Worm (Caenorhabditis elegans) whole organism, young adult: ENCODE measurements around the gene phat-8.

Source experiments
- C17E4.6 ChIP-seq: fragments of 200-800 bp; sonication (Bioruptor generic); IDR thresholded peaks from 2 replicates; pipeline ENCODE4 v1.3.6; 2022; ENCODE audit warnings: missing genetic modification reagents, missing genetic modification characterization, missing compliant biosample characterization
- D2030.7 ChIP-seq: fragments of 200-800 bp; sonication (Bioruptor generic); IDR thresholded peaks from 2 replicates; pipeline ENCODE4 v1.3.6; 2022; ENCODE audit warnings: missing genetic modification reagents, missing genetic modification characterization, missing compliant biosample characterization
- F10E7.11 ChIP-seq: sonication (generic microtip); optimal IDR thresholded peaks from 2 replicates; lab custom pipeline; 2017; ENCODE audit warnings: mild to moderate bottlenecking, missing genetic modification characterization, moderate library complexity, missing compliant biosample characterization
- F23B12.7 ChIP-seq: sonication (generic microtip); optimal IDR thresholded peaks from 2 replicates; lab custom pipeline; 2017; ENCODE audit warnings: missing genetic modification characterization, mild to moderate bottlenecking, missing compliant biosample characterization, antibody characterized with exemption, moderate library complexity; ENCODE audit not compliant: insufficient read depth
- F33H1.4 ChIP-seq: fragments of 200-800 bp; sonication (Bioruptor generic); IDR thresholded peaks from 2 replicates; pipeline ENCODE4 v1.3.6; 2022; ENCODE audit warnings: missing genetic modification reagents, missing genetic modification characterization, missing compliant biosample characterization
- F39B2.1 ChIP-seq: fragments of 200-800 bp; sonication (Bioruptor generic); IDR thresholded peaks from 2 replicates; pipeline ENCODE4 v1.3.6; 2022; ENCODE audit warnings: missing genetic modification reagents, missing genetic modification characterization, missing compliant biosample characterization
- Y56A3A.18 ChIP-seq: fragments of 200-800 bp; sonication (Bioruptor generic); IDR thresholded peaks from 2 replicates; pipeline ENCODE4 v1.3.6; 2022; ENCODE audit warnings: missing genetic modification reagents, missing genetic modification characterization, missing compliant biosample characterization
- ZK185.1 ChIP-seq: sonication (generic microtip); optimal IDR thresholded peaks from 2 replicates; lab custom pipeline; 2016; ENCODE audit warnings: mild to moderate bottlenecking, missing genetic modification characterization, missing compliant biosample characterization; ENCODE audit not compliant: poor library complexity, severe bottlenecking
- atf-7 ChIP-seq: sonication (generic microtip); optimal IDR thresholded peaks from 2 replicates; lab custom pipeline; 2017; ENCODE audit warnings: mild to moderate bottlenecking, missing genetic modification characterization, missing compliant biosample characterization
- athp-1 ChIP-seq: sonication (generic microtip); optimal IDR thresholded peaks from 2 replicates; lab custom pipeline; 2017; ENCODE audit warnings: mild to moderate bottlenecking, missing genetic modification characterization, missing compliant biosample characterization
- cebp-1 ChIP-seq, 2 experiments: fragments of 200-800 bp in 1 of 2; sonication (Bioruptor generic) in 1 of 2; sonication (generic microtip) in 1 of 2; IDR thresholded peaks in 1 of 2; optimal IDR thresholded peaks in 1 of 2; 2 replicates each; pipeline versions ENCODE4 v1.3.6 to Lab custom; 2017 to 2022; ENCODE audit warnings: missing compliant biosample characterization in 2 of 2, missing genetic modification characterization in 2 of 2, mild to moderate bottlenecking in 1 of 2, missing genetic modification reagents in 1 of 2, moderate library complexity in 1 of 2
- ceh-27 ChIP-seq: fragments of 200-800 bp; sonication (Bioruptor generic); optimal IDR thresholded peaks from 2 replicates; lab custom pipeline; 2018; ENCODE audit warnings: mild to moderate bottlenecking, missing genetic modification characterization, moderate library complexity, missing compliant biosample characterization
- ceh-40 ChIP-seq: fragments of 200-800 bp; sonication (Bioruptor generic); IDR thresholded peaks from 2 replicates; pipeline ENCODE4 v1.3.6; 2022; ENCODE audit warnings: missing genetic modification characterization, missing compliant biosample characterization
- ceh-58 ChIP-seq: fragments of 200-800 bp; sonication (Bioruptor generic); IDR thresholded peaks from 2 replicates; pipeline ENCODE4 v1.3.6; 2022; ENCODE audit warnings: missing genetic modification characterization, missing compliant biosample characterization
- ceh-79 ChIP-seq: sonication (generic microtip); optimal IDR thresholded peaks from 2 replicates; lab custom pipeline; 2017; ENCODE audit warnings: mild to moderate bottlenecking, missing genetic modification characterization, missing compliant biosample characterization
- die-1 ChIP-seq: sonication (generic microtip); optimal IDR thresholded peaks from 2 replicates; lab custom pipeline; 2016; ENCODE audit warnings: missing genotype, mild to moderate bottlenecking, missing genetic modification characterization, missing compliant biosample characterization
- efl-1 ChIP-seq: fragments of 150-350 bp; optimal IDR thresholded peaks from 2 replicates; lab custom pipeline; 2014; ENCODE audit warnings: missing biosample characterization, missing genetic modification reagents, missing genetic modification characterization
- fkh-3 ChIP-seq: sonication (generic microtip); optimal IDR thresholded peaks from 2 replicates; lab custom pipeline; 2016; ENCODE audit warnings: mild to moderate bottlenecking, missing genetic modification characterization, missing compliant biosample characterization
- gei-17 ChIP-seq: fragments of 200-800 bp; sonication (Bioruptor generic); optimal IDR thresholded peaks from 2 replicates; lab custom pipeline; 2018; ENCODE audit warnings: mild to moderate bottlenecking, missing genetic modification characterization, missing compliant biosample characterization
- hmg-1.2 ChIP-seq: fragments of 200-800 bp; sonication (Bioruptor generic); IDR thresholded peaks from 2 replicates; pipeline ENCODE4 v1.3.6; 2022; ENCODE audit warnings: missing genetic modification reagents, missing genetic modification characterization, missing compliant biosample characterization
- hmg-20 ChIP-seq: fragments of 200-800 bp; sonication (Bioruptor generic); IDR thresholded peaks from 2 replicates; pipeline ENCODE4 v1.3.6; 2022; ENCODE audit warnings: missing genetic modification reagents, missing genetic modification characterization, missing compliant biosample characterization
- hrde-1 ChIP-seq: sonication (generic microtip); optimal IDR thresholded peaks from 2 replicates; lab custom pipeline; 2016; ENCODE audit warnings: missing genetic modification characterization, mild to moderate bottlenecking, missing compliant biosample characterization, moderate library complexity, missing genotype, missing genetic modification reagents, borderline replicate concordance
- let-526 ChIP-seq: fragments of 200-800 bp; sonication (Bioruptor generic); IDR thresholded peaks from 2 replicates; pipeline ENCODE4 v1.3.6; 2022; ENCODE audit warnings: missing genetic modification reagents, missing genetic modification characterization, missing compliant biosample characterization
- let-607 ChIP-seq, 2 experiments: fragments of 200-800 bp in 1 of 2; sonication (Bioruptor generic) in 1 of 2; sonication (generic microtip) in 1 of 2; optimal IDR thresholded peaks; 2 replicates each; lab custom pipeline; 2016 to 2018; ENCODE audit warnings: mild to moderate bottlenecking in 2 of 2, missing compliant biosample characterization in 2 of 2, missing genetic modification characterization in 2 of 2, moderate library complexity in 2 of 2, missing genotype in 1 of 2
- lin-35 ChIP-seq, 3 experiments: fragments of 150-350 bp in 2 of 3; sonication (generic microtip) in 1 of 3; optimal IDR thresholded peaks; 2 replicates each; lab custom pipeline; 2014 to 2018; ENCODE audit warnings: missing biosample characterization in 3 of 3, missing genetic modification characterization in 3 of 3, missing genetic modification reagents in 3 of 3
- lin-54 ChIP-seq: fragments of 200-800 bp; sonication (Bioruptor generic); optimal IDR thresholded peaks from 2 replicates; lab custom pipeline; 2018; ENCODE audit warnings: mild to moderate bottlenecking, missing genetic modification characterization, missing compliant biosample characterization
- lir-1 ChIP-seq: fragments of 200-800 bp; sonication (Bioruptor generic); conservative IDR thresholded peaks from 2 replicates; pipeline ENCODE4 v1.3.6; 2022; ENCODE audit warnings: missing genetic modification reagents, missing genetic modification characterization, missing compliant biosample characterization
- lsl-1 ChIP-seq: fragments of 200-800 bp; sonication (Bioruptor generic); optimal IDR thresholded peaks from 2 replicates; lab custom pipeline; 2018; ENCODE audit warnings: mild to moderate bottlenecking, missing genetic modification characterization, moderate library complexity, missing compliant biosample characterization
- lsy-27 ChIP-seq: sonication (generic microtip); optimal IDR thresholded peaks from 2 replicates; lab custom pipeline; 2017; ENCODE audit warnings: missing genetic modification characterization, mild to moderate bottlenecking, missing compliant biosample characterization, antibody characterized with exemption, missing genotype, borderline replicate concordance; ENCODE audit not compliant: insufficient read depth
- madf-10 ChIP-seq: sonication (generic microtip); optimal IDR thresholded peaks from 2 replicates; lab custom pipeline; 2016; ENCODE audit warnings: mild to moderate bottlenecking, missing genetic modification characterization, missing compliant biosample characterization
- madf-3 ChIP-seq: fragments of 200-800 bp; sonication (Bioruptor generic); IDR thresholded peaks from 2 replicates; pipeline ENCODE4 v1.3.6; 2022; ENCODE audit warnings: missing genetic modification reagents, missing genetic modification characterization, missing compliant biosample characterization
- mes-4 ChIP-seq: sonication (generic microtip); optimal IDR thresholded peaks from 2 replicates; lab custom pipeline; 2016; ENCODE audit warnings: missing genotype, missing genetic modification characterization, missing compliant biosample characterization
- nfya-2 ChIP-seq: fragments of 200-800 bp; sonication (Bioruptor generic); IDR thresholded peaks from 2 replicates; pipeline ENCODE4 v1.3.6; 2022; ENCODE audit warnings: missing genetic modification reagents, missing genetic modification characterization, missing compliant biosample characterization
- nhr-120 ChIP-seq: fragments of 200-800 bp; sonication (Bioruptor generic); IDR thresholded peaks from 2 replicates; pipeline ENCODE4 v1.3.6; 2022; ENCODE audit warnings: missing genetic modification characterization, missing compliant biosample characterization
- nhr-27 ChIP-seq: fragments of 200-800 bp; sonication (Bioruptor generic); optimal IDR thresholded peaks from 2 replicates; lab custom pipeline; 2018; ENCODE audit warnings: mild to moderate bottlenecking, missing genetic modification characterization, moderate library complexity, missing compliant biosample characterization
- nhr-80 ChIP-seq: sonication (generic microtip); optimal IDR thresholded peaks from 2 replicates; lab custom pipeline; 2016; ENCODE audit warnings: missing genetic modification characterization, missing compliant biosample characterization
- repo-1 ChIP-seq: sonication (generic microtip); optimal IDR thresholded peaks from 2 replicates; lab custom pipeline; 2017; ENCODE audit warnings: mild to moderate bottlenecking, missing genetic modification characterization, missing compliant biosample characterization
- tbx-9 ChIP-seq: sonication (generic microtip); optimal IDR thresholded peaks from 2 replicates; lab custom pipeline; 2016; ENCODE audit warnings: borderline replicate concordance, missing genetic modification characterization, inconsistent platforms, missing compliant biosample characterization
- zfh-2 ChIP-seq: fragments of 200-800 bp; sonication (Bioruptor generic); conservative IDR thresholded peaks from 2 replicates; pipeline ENCODE4 v1.3.6; 2022; ENCODE audit warnings: missing genetic modification reagents, missing genetic modification characterization, missing compliant biosample characterization
- ztf-18 ChIP-seq: sonication (generic microtip); optimal IDR thresholded peaks from 2 replicates; lab custom pipeline; 2016; ENCODE audit warnings: missing genotype, mild to moderate bottlenecking, missing genetic modification characterization, missing compliant biosample characterization
- ztf-22 ChIP-seq: fragments of 200-800 bp; sonication (Bioruptor generic); optimal IDR thresholded peaks from 2 replicates; lab custom pipeline; 2018; ENCODE audit warnings: mild to moderate bottlenecking, missing genetic modification characterization, moderate library complexity, missing compliant biosample characterization
- ztf-26 ChIP-seq: sonication (generic microtip); optimal IDR thresholded peaks from 2 replicates; lab custom pipeline; 2017; ENCODE audit warnings: missing genetic modification characterization, missing compliant biosample characterization
- ztf-6 ChIP-seq: fragments of 200-800 bp; sonication (Bioruptor generic); IDR thresholded peaks from 2 replicates; pipeline ENCODE4 v1.3.6; 2022; ENCODE audit warnings: missing genetic modification reagents, missing genetic modification characterization, missing compliant biosample characterization

phat-8 gene

DNA sequence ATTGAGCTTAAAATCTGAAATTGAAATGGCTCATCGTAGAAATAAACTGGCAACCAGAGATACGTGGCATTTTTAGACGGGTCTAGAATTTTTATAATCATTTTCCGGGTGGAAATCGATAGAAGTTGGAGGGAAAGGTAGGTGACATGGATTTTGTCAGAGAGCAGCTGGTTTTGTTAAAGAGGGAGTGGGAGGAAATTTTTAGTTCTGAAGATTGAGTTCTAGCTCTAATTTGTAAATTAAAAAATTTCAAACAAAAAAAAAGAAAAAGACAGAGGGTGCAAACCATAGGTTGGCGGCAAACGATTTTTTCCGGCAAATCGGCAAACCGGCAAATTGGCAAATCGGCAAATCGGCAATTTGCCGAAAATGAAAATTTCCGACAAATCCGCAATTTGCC is 15.0 kb upstream of the phat-8 start, which contains the start of gene sre-32:
Gene sre-32 (minus strand): TSS at position 101 of the 400 bp plus-strand sequence.
- TF ChIP-seq tbx-9 (tag; lab: Kevin White, UChicago), result no peak

DNA sequence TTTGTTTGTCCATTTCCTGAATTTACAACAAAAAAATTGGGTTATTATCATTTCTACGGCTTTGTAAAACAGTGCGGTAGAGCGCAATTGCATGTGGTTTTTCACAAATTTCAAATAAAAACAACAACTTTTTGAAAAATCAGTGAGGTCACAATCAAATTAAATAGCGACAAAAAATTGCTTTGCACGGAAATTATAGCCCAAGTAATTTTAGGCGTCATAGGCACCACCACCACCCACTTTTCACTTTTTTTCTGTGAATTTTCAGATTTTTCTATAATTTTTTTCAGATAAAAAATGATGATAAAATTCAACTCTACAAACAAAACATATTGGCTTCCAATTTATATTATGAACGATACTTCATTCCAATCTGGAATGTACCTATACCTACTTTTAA is 14.3 kb upstream of the phat-8 start, which contains the start of gene sre-38:
Gene sre-38 (plus strand): TSS at position 301 of the 400 bp plus-strand sequence.
- TF ChIP-seq nhr-120 (GFP tag; lab: Robert Waterston, UW) (no peak), D2030.7 (GFP tag; lab: Robert Waterston, UW) (no peak), ztf-18 (tag; lab: Kevin White, UChicago) (no peak), ceh-27 (GFP tag; lab: Kevin White, UChicago) (no peak), zfh-2 (GFP tag; lab: Robert Waterston, UW) (no peak), Y56A3A.18 (GFP tag; lab: Robert Waterston, UW) (no peak), F23B12.7 (tag; lab: Kevin White, UChicago) (no peak), nhr-80 (tag; lab: Kevin White, UChicago) (no peak), die-1 (tag; lab: Kevin White, UChicago) (no peak), hmg-1.2 (GFP tag; lab: Robert Waterston, UW) (no peak), lin-54 (GFP tag; lab: Kevin White, UChicago) (no peak), mes-4 (tag; lab: Kevin White, UChicago) (no peak), ztf-22 (GFP tag; lab: Kevin White, UChicago) (no peak), F39B2.1 (GFP tag; lab: Robert Waterston, UW) (no peak), ztf-26 (tag; lab: Kevin White, UChicago) (no peak), lin-35 (GFP tag; optimal IDR thresholded peaks at IDR 0.05; lab: Kevin White, UChicago) (no peak)

DNA sequence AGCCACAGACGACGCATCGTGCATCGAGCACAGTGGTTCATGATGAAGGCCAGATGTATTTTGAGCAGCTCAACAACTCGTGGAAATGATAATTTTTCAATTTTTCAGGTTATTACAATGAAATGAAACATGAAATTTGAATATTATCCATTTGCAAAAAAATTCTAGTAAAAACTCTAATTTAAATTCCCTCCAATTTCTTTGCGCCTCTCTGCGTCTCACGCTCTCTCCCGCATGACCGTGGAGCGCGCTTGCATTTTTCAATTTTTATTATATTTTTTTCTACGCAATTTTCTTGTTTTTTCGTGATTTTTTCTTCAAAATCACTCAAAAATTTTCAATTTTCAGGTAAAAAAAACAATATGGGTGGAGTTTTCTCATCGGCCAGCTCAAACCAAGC is 12.2 kb upstream of the phat-8 start, which contains the start of gene tag-281:
Gene tag-281 (plus strand): TSS at position 340 of the 400 bp plus-strand sequence.
- TF ChIP-seq madf-10 (tag; lab: Kevin White, UChicago), result no peak
- peak; percentile 25 for TF ChIP-seq athp-1 (tag; lab: Kevin White, UChicago)
- no peak for TF ChIP-seq repo-1
- TF ChIP-seq nfya-2 (GFP tag; lab: Robert Waterston, UW), result no peak
- TF ChIP-seq F39B2.1 (GFP tag; lab: Robert Waterston, UW), result no peak
- TF ChIP-seq let-526 (GFP tag; lab: Robert Waterston, UW), result no peak
- no peak for TF ChIP-seq fkh-3 (tag; lab: Kevin White, UChicago)
- no peak for TF ChIP-seq nhr-27 (tag; lab: Kevin White, UChicago)
- no peak for TF ChIP-seq atf-7 (tag; lab: Kevin White, UChicago)
- no peak for TF ChIP-seq hrde-1
- TF ChIP-seq ceh-40 (GFP tag; lab: Robert Waterston, UW), result no peak
- TF ChIP-seq F10E7.11 (tag; lab: Kevin White, UChicago), result no peak
- TF ChIP-seq efl-1, result peak; percentile 87
- TF ChIP-seq ceh-58 (GFP tag; lab: Robert Waterston, UW), result no peak
- TF ChIP-seq hmg-1.2 (GFP tag; lab: Robert Waterston, UW), result peak; percentile 100
- 0 out of 2 replicates have a peak, but pooled peaks have one; percentile 14 for TF ChIP-seq lir-1
- TF ChIP-seq cebp-1 (GFP tag; IDR thresholded peaks at IDR 0.05; lab: Robert Waterston, UW), result no peak
- TF ChIP-seq cebp-1 (tag; optimal IDR thresholded peaks at IDR 0.05; lab: Kevin White, UChicago), result no peak
- peak; percentile 28; the same call in 1 of the 2 replicates for TF ChIP-seq D2030.7 (GFP tag; lab: Robert Waterston, UW)
- TF ChIP-seq hmg-20, result no peak
- no peak for TF ChIP-seq nhr-120 (GFP tag; lab: Robert Waterston, UW)
- TF ChIP-seq ZK185.1, result no peak
- no peak for TF ChIP-seq die-1 (tag; lab: Kevin White, UChicago)
- TF ChIP-seq let-607 (tag; optimal IDR thresholded peaks at IDR 0.05; lab: Kevin White, UChicago), result no peak
- peak; percentile 73 for TF ChIP-seq F33H1.4 (GFP tag; lab: Robert Waterston, UW)
- TF ChIP-seq gei-17, result no peak
- TF ChIP-seq lsl-1 (GFP tag; lab: Kevin White, UChicago), result peak; percentile 66
- no peak for TF ChIP-seq lsy-27 (tag; lab: Kevin White, UChicago)
- TF ChIP-seq lin-54 (GFP tag; lab: Kevin White, UChicago), result peak; percentile 97
- TF ChIP-seq nhr-80 (tag; lab: Kevin White, UChicago), result no peak
- TF ChIP-seq madf-3 (GFP tag; lab: Robert Waterston, UW), result no peak
- no peak for TF ChIP-seq ztf-6 (GFP tag; lab: Robert Waterston, UW)
- TF ChIP-seq C17E4.6 (GFP tag; lab: Robert Waterston, UW), result no peak
- TF ChIP-seq ceh-79 (tag; lab: Kevin White, UChicago), result no peak
